Fruit fly (Drosophila melanogaster): Measurements from ENCODE around the gene Rab5.
A peak's percentile ranks its signal among the peaks of the same experiment; 100 is the strongest.

Rab5 gene

dm6 chr2L:2365077-2365651, at the start of gene Rab5, which contains the start of gene Axud1:
Gene Rab5, minus strand, starts transcription at chr2L:2365273.
Gene Axud1, plus strand, starts transcription at chr2L:2365345.
- TF ChIP-seq CG14655 (GFP tag; optimal IDR thresholded peaks at IDR 0.05) (no peak), Snoo (tag; optimal IDR thresholded peaks at IDR 0.05) (peak; percentile 8), CG8301 (tag; optimal IDR thresholded peaks at IDR 0.05) (no peak), gl (tag; optimal IDR thresholded peaks at IDR 0.05) (no peak), CG4496 (GFP tag; IDR thresholded peaks at IDR 0.05) (peak; percentile 34; the same call in 1 of the 3 replicates), fd96Ca (GFP tag; IDR thresholded peaks at IDR 0.05) (peak; percentile 38; the same call in 1 of the 3 replicates), CG32121 (GFP tag; IDR thresholded peaks at IDR 0.05) (peak; percentile 53; the same call in 1 of the 2 replicates), CG10348 (GFP tag; IDR thresholded peaks at IDR 0.05) (no peak), CG12605 (GFP tag; IDR thresholded peaks at IDR 0.05) (peak; percentile 56; the same call in 1 of the 2 replicates), Ets98B (GFP tag; IDR thresholded peaks at IDR 0.05) (peak; percentile 58; the same call in 1 of the 2 replicates), CG17806 (tag; optimal IDR thresholded peaks at IDR 0.05) (no peak), CG9948 (tag; optimal IDR thresholded peaks at IDR 0.05) (no peak), CG13204 (GFP tag; optimal IDR thresholded peaks at IDR 0.05) (no peak), D1 (tag; optimal IDR thresholded peaks at IDR 0.05) (no peak), CG34367 (tag; optimal IDR thresholded peaks at IDR 0.05) (peak; percentile 7), CG15710 (tag; optimal IDR thresholded peaks at IDR 0.05) (no peak), rn (GFP tag; IDR thresholded peaks at IDR 0.05) (no peak), EcR (GFP tag; optimal IDR thresholded peaks at IDR 0.05) (no peak), Pif1B (GFP tag; optimal IDR thresholded peaks at IDR 0.05) (no peak), Pif1A (GFP tag; optimal IDR thresholded peaks at IDR 0.05) (no peak), CG8159 (tag; optimal IDR thresholded peaks at IDR 0.05) (no peak)

- TF ChIP-seq CG32121 (GFP tag; IDR thresholded peaks at IDR 0.05), result peak; percentile 83
- TF ChIP-seq Pif1B (GFP tag; optimal IDR thresholded peaks at IDR 0.05), result no peak
- TF ChIP-seq EcR (GFP tag; optimal IDR thresholded peaks at IDR 0.05), result no peak
- TF ChIP-seq CG34367 (tag; optimal IDR thresholded peaks at IDR 0.05), result no peak
- no peak for TF ChIP-seq Snoo (tag; optimal IDR thresholded peaks at IDR 0.05)
- TF ChIP-seq CG12605 (GFP tag; IDR thresholded peaks at IDR 0.05), result peak; percentile 40; the same call in 1 of the 2 replicates
- TF ChIP-seq fd96Ca (GFP tag; IDR thresholded peaks at IDR 0.05), result peak; percentile 80; the same call in 2 of the 3 replicates
- TF ChIP-seq Ets98B (GFP tag; IDR thresholded peaks at IDR 0.05), result peak; percentile 68
- no peak for TF ChIP-seq CG17806 (tag; optimal IDR thresholded peaks at IDR 0.05)
- TF ChIP-seq Pif1A (GFP tag; optimal IDR thresholded peaks at IDR 0.05), result peak; percentile 17
- TF ChIP-seq D1 (tag; optimal IDR thresholded peaks at IDR 0.05), result no peak
- TF ChIP-seq CG4496 (GFP tag; IDR thresholded peaks at IDR 0.05), result peak; percentile 79
- TF ChIP-seq CG13204 (GFP tag; optimal IDR thresholded peaks at IDR 0.05), result no peak
- TF ChIP-seq CG14655 (GFP tag; optimal IDR thresholded peaks at IDR 0.05), result peak; percentile 53
- TF ChIP-seq CG15710 (tag; optimal IDR thresholded peaks at IDR 0.05), result no peak
- no peak for TF ChIP-seq CG8301 (tag; optimal IDR thresholded peaks at IDR 0.05)
- no peak for TF ChIP-seq CG8159 (tag; optimal IDR thresholded peaks at IDR 0.05)
- no peak for TF ChIP-seq CG10348 (GFP tag; IDR thresholded peaks at IDR 0.05)
- peak; percentile 69 for TF ChIP-seq rn (GFP tag; IDR thresholded peaks at IDR 0.05)
- TF ChIP-seq gl (tag; optimal IDR thresholded peaks at IDR 0.05), result no peak
- TF ChIP-seq CG9948 (tag; optimal IDR thresholded peaks at IDR 0.05), result no peak
Observed at dm6 chr2L:2413093-2413492, 48.0 kb upstream of the Rab5 start.

dm6 chr2L:2404631-2405030, 39.6 kb upstream of the Rab5 start:
- TF ChIP-seq CG8301 (tag; optimal IDR thresholded peaks at IDR 0.05) (no peak), rn (GFP tag; IDR thresholded peaks at IDR 0.05) (no peak), CG10348 (GFP tag; IDR thresholded peaks at IDR 0.05) (no peak), CG14655 (GFP tag; optimal IDR thresholded peaks at IDR 0.05) (no peak), CG32121 (GFP tag; IDR thresholded peaks at IDR 0.05) (no peak), Snoo (tag; optimal IDR thresholded peaks at IDR 0.05) (no peak), CG4496 (GFP tag; IDR thresholded peaks at IDR 0.05) (no peak), CG12605 (GFP tag; IDR thresholded peaks at IDR 0.05) (no peak), gl (tag; optimal IDR thresholded peaks at IDR 0.05) (no peak), CG8159 (tag; optimal IDR thresholded peaks at IDR 0.05) (no peak), CG15710 (tag; optimal IDR thresholded peaks at IDR 0.05) (no peak), CG17806 (tag; optimal IDR thresholded peaks at IDR 0.05) (no peak), CG34367 (tag; optimal IDR thresholded peaks at IDR 0.05) (no peak), fd96Ca (GFP tag; IDR thresholded peaks at IDR 0.05) (no peak), D1 (tag; optimal IDR thresholded peaks at IDR 0.05) (no peak), Ets98B (GFP tag; IDR thresholded peaks at IDR 0.05) (no peak), Pif1A (GFP tag; optimal IDR thresholded peaks at IDR 0.05) (no peak), EcR (GFP tag; optimal IDR thresholded peaks at IDR 0.05) (no peak)

dm6 chr2L:2402194-2402593, 37.1 kb upstream of the Rab5 start:
- TF ChIP-seq fd96Ca (GFP tag; IDR thresholded peaks at IDR 0.05), result no peak

dm6 chr2L:2399897-2400296, 34.8 kb upstream of the Rab5 start, which contains the start of gene VGlut:
Gene VGlut, plus strand, starts transcription at chr2L:2400295.
- TF ChIP-seq CG9948 (tag; optimal IDR thresholded peaks at IDR 0.05) (no peak), CG13204 (GFP tag; optimal IDR thresholded peaks at IDR 0.05) (no peak), CG32121 (GFP tag; IDR thresholded peaks at IDR 0.05) (no peak), CG10348 (GFP tag; IDR thresholded peaks at IDR 0.05) (no peak), CG14655 (GFP tag; optimal IDR thresholded peaks at IDR 0.05) (no peak), CG12605 (GFP tag; IDR thresholded peaks at IDR 0.05) (no peak), fd96Ca (GFP tag; IDR thresholded peaks at IDR 0.05) (no peak), Ets98B (GFP tag; IDR thresholded peaks at IDR 0.05) (no peak), CG17806 (tag; optimal IDR thresholded peaks at IDR 0.05) (no peak), Pif1B (GFP tag; optimal IDR thresholded peaks at IDR 0.05) (no peak), Snoo (tag; optimal IDR thresholded peaks at IDR 0.05) (no peak), EcR (GFP tag; optimal IDR thresholded peaks at IDR 0.05) (no peak), rn (GFP tag; IDR thresholded peaks at IDR 0.05) (no peak), CG34367 (tag; optimal IDR thresholded peaks at IDR 0.05) (no peak), Pif1A (GFP tag; optimal IDR thresholded peaks at IDR 0.05) (no peak), CG8159 (tag; optimal IDR thresholded peaks at IDR 0.05) (no peak)

Data from whole organism, pupa.